Worm (Caenorhabditis elegans): ENCODE measurements around the gene dpy-4.

DNA sequence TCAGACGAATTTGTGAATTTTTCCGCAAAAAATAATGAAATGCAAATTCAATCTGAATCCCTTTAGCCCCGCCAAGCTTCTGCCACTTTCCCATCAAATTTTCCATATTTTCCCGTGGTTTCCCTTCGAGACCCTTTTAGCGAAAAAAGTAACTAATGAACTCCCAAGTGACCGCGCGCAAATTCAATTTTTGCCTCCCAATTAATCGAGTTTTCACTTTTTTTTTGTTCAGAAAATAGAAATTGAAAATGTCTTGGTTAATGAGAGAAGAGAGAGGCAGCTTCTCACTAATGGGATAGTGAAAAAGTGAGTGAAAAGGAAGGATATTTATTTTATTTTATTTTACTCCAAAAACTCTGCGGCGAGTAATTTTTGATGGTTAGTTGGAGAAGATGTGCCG lies 26.5 kb downstream of the dpy-4 start:
- TF ChIP-seq snpc-4 (tag; optimal IDR thresholded peaks at IDR 0.05), result no peak
- TF ChIP-seq ZK546.5 (tag; optimal IDR thresholded peaks at IDR 0.05), result no peak
